Worm (Caenorhabditis elegans) whole organism, mixed stage, embryonic: ENCODE measurements around the gene ZK637.14.

Source experiments
- blmp-1 ChIP-seq: fragments of 150-350 bp; optimal IDR thresholded peaks from 2 replicates; lab custom pipeline; 2014; ENCODE audit warnings: missing biosample characterization, missing genetic modification characterization
- ceh-39 ChIP-seq: fragments of 150-350 bp; optimal IDR thresholded peaks from 2 replicates; lab custom pipeline; 2014; ENCODE audit warnings: missing biosample characterization, missing genetic modification characterization
- ces-1 ChIP-seq: fragments of 150-350 bp; optimal IDR thresholded peaks from 2 replicates; lab custom pipeline; 2014; ENCODE audit warnings: missing biosample characterization, missing genetic modification reagents, missing genetic modification characterization
- cnd-1 ChIP-seq: fragments of 200-800 bp; sonication (Bioruptor generic); optimal IDR thresholded peaks from 2 replicates; lab custom pipeline; 2018; ENCODE audit warnings: mild to moderate bottlenecking, missing genetic modification characterization, missing compliant biosample characterization
- elt-3 ChIP-seq: fragments of 150-350 bp; optimal IDR thresholded peaks from 2 replicates; lab custom pipeline; 2014; ENCODE audit warnings: missing biosample characterization, missing genetic modification characterization
- lsy-2 ChIP-seq: fragments of 150-350 bp; optimal IDR thresholded peaks from 2 replicates; lab custom pipeline; 2014; ENCODE audit warnings: missing biosample characterization, missing genetic modification characterization
- mab-5 ChIP-seq: fragments of 150-350 bp; optimal IDR thresholded peaks from 2 replicates; lab custom pipeline; 2014; ENCODE audit warnings: missing biosample characterization, missing genetic modification characterization
- nhr-12 ChIP-seq: fragments of 150-350 bp; optimal IDR thresholded peaks from 2 replicates; lab custom pipeline; 2014; ENCODE audit warnings: missing biosample characterization, missing genetic modification characterization
- nhr-28 ChIP-seq: fragments of 150-350 bp; optimal IDR thresholded peaks from 2 replicates; lab custom pipeline; 2014; ENCODE audit warnings: missing biosample characterization, missing genetic modification characterization
- pha-4 ChIP-seq: fragments of 150-350 bp; optimal IDR thresholded peaks from 2 replicates; lab custom pipeline; 2018; ENCODE audit warnings: missing biosample characterization, missing genetic modification reagents, missing genetic modification characterization
- snpc-4 ChIP-seq: fragments of 150-350 bp; optimal IDR thresholded peaks from 2 replicates; lab custom pipeline; 2014; ENCODE audit warnings: missing biosample characterization, missing genetic modification characterization
- unc-39 ChIP-seq: fragments of 150-350 bp; optimal IDR thresholded peaks from 2 replicates; lab custom pipeline; 2014; ENCODE audit warnings: missing biosample characterization, missing genetic modification characterization
- unc-62 ChIP-seq: fragments of 150-350 bp; optimal IDR thresholded peaks from 2 replicates; lab custom pipeline; 2014; ENCODE audit warnings: missing biosample characterization, missing genetic modification reagents, missing genetic modification characterization
- ztf-11 ChIP-seq: fragments of 150-350 bp; optimal IDR thresholded peaks from 2 replicates; lab custom pipeline; 2014; ENCODE audit warnings: missing biosample characterization, missing genetic modification characterization

DNA sequence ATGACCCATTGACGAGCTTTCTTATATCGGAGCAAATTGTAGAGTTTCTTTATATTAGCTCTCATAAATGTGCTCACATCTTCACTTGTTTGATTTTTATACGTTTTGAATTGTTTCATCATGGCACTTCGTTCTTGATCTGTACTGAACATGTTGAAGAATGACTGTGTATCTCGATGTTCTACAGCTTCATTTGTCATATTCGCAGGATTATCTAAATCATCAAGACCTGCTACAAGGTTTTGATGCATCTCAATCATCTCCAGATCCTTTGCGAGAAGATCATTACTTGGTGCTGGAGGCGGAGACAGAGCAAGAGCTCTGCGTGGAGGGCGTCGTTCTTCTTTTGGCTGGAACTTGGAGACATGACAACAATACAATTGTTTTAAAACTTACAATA is 14.3 kb upstream of the ZK637.14 start:
- TF ChIP-seq ztf-11 (tag; lab: Kevin White, UChicago) (no peak), elt-3 (tag; lab: Kevin White, UChicago) (no peak), nhr-12 (tag; lab: Kevin White, UChicago) (no peak), lsy-2 (no peak), nhr-28 (no peak), blmp-1 (tag; lab: Kevin White, UChicago) (no peak), ceh-39 (no peak), unc-39 (tag; lab: Kevin White, UChicago) (no peak), unc-62 (no peak), cnd-1 (tag; lab: Kevin White, UChicago) (no peak), ces-1 (no peak), pha-4 (no peak), mab-5 (tag; lab: Kevin White, UChicago) (no peak), snpc-4 (no peak)
